Worm (Caenorhabditis elegans) whole organism, late embryonic: Measurements from ENCODE around the gene W04E12.4.
A peak's percentile ranks its signal among the peaks of the same experiment; 100 is the strongest.

Experiments used
- K02D7.2 ChIP-seq: sonication (generic microtip); optimal IDR thresholded peaks from 2 replicates; lab custom pipeline; 2017; ENCODE audit warnings: mild to moderate bottlenecking, missing genetic modification characterization, missing compliant biosample characterization
- ceh-18 ChIP-seq: sonication (generic microtip); optimal IDR thresholded peaks from 2 replicates; lab custom pipeline; 2016; ENCODE audit warnings: missing genetic modification characterization, missing compliant biosample characterization
- ceh-2 ChIP-seq: sonication (generic microtip); optimal IDR thresholded peaks from 2 replicates; lab custom pipeline; 2016; ENCODE audit warnings: missing genotype, missing genetic modification characterization, missing compliant biosample characterization
- ceh-22 ChIP-seq: sonication (generic microtip); optimal IDR thresholded peaks from 2 replicates; lab custom pipeline; 2017; ENCODE audit warnings: missing biosample characterization, missing genetic modification characterization
- ceh-48 ChIP-seq: sonication (generic microtip); optimal IDR thresholded peaks from 2 replicates; lab custom pipeline; 2016; ENCODE audit warnings: missing genetic modification characterization, inconsistent platforms, missing compliant biosample characterization
- che-1 ChIP-seq: sonication (generic microtip); optimal IDR thresholded peaks from 2 replicates; lab custom pipeline; 2016; ENCODE audit warnings: mild to moderate bottlenecking, missing genetic modification characterization, missing compliant biosample characterization
- elt-2 ChIP-seq: sonication (generic microtip); optimal IDR thresholded peaks from 2 replicates; lab custom pipeline; 2016; ENCODE audit warnings: missing genetic modification reagents, missing genetic modification characterization, missing compliant biosample characterization
- ets-4 ChIP-seq: sonication (generic microtip); optimal IDR thresholded peaks from 2 replicates; lab custom pipeline; 2016; ENCODE audit warnings: missing genetic modification characterization, missing compliant biosample characterization
- fkh-10 ChIP-seq: fragments of 150-350 bp; optimal IDR thresholded peaks from 2 replicates; lab custom pipeline; 2014; ENCODE audit warnings: missing biosample characterization, missing genetic modification reagents, missing genetic modification characterization
- hlh-15 ChIP-seq: sonication (generic microtip); optimal IDR thresholded peaks from 2 replicates; lab custom pipeline; 2016; ENCODE audit warnings: missing genetic modification characterization, missing compliant biosample characterization
- hlh-6 ChIP-seq: sonication (generic microtip); optimal IDR thresholded peaks from 2 replicates; lab custom pipeline; 2016; ENCODE audit warnings: missing genotype, missing genetic modification characterization, missing compliant biosample characterization
- lim-6 ChIP-seq: sonication (generic microtip); optimal IDR thresholded peaks from 2 replicates; lab custom pipeline; 2016; ENCODE audit warnings: missing genetic modification characterization, missing compliant biosample characterization
- nfya-1 ChIP-seq: sonication (generic microtip); optimal IDR thresholded peaks from 2 replicates; lab custom pipeline; 2017; ENCODE audit warnings: missing genetic modification characterization, mild to moderate bottlenecking, missing compliant biosample characterization, antibody characterized with exemption, moderate library complexity
- pax-1 ChIP-seq: fragments of 150-350 bp; optimal IDR thresholded peaks from 2 replicates; lab custom pipeline; 2014; ENCODE audit warnings: missing biosample characterization, missing genetic modification characterization
- rnt-1 ChIP-seq: sonication (generic microtip); optimal IDR thresholded peaks from 2 replicates; lab custom pipeline; 2016; ENCODE audit warnings: missing genetic modification characterization, missing compliant biosample characterization
- sox-4 ChIP-seq: sonication (generic microtip); optimal IDR thresholded peaks from 2 replicates; lab custom pipeline; 2017; ENCODE audit warnings: mild to moderate bottlenecking, missing genetic modification characterization, inconsistent platforms, missing compliant biosample characterization
- syd-9 ChIP-seq: sonication (generic microtip); optimal IDR thresholded peaks from 2 replicates; lab custom pipeline; 2016; ENCODE audit warnings: mild to moderate bottlenecking, missing genetic modification characterization, moderate library complexity, missing compliant biosample characterization
- unc-42 ChIP-seq: sonication (generic microtip); optimal IDR thresholded peaks from 2 replicates; lab custom pipeline; 2016; ENCODE audit warnings: missing genotype, missing genetic modification characterization, missing compliant biosample characterization
- unc-55 ChIP-seq: sonication (generic microtip); optimal IDR thresholded peaks from 2 replicates; lab custom pipeline; 2017; ENCODE audit warnings: missing biosample characterization, missing genetic modification reagents, missing genetic modification characterization
- unc-86 ChIP-seq: sonication (generic microtip); optimal IDR thresholded peaks from 2 replicates; lab custom pipeline; 2016; ENCODE audit warnings: missing genetic modification characterization, missing compliant biosample characterization
- zip-5 ChIP-seq: sonication (generic microtip); optimal IDR thresholded peaks from 2 replicates; lab custom pipeline; 2016; ENCODE audit warnings: missing genetic modification characterization, missing compliant biosample characterization

W04E12.4 gene

ce11 chrV:19783829-19784228 is 40.4 kb downstream of the W04E12.4 start, which contains the start of gene srt-45:
Gene srt-45, plus strand, starts transcription at chrV:19784129.
- TF ChIP-seq ceh-22 (tag; lab: Kevin White, UChicago) (no peak), fkh-10 (GFP tag; lab: Kevin White, UChicago) (no peak), ceh-48 (tag; lab: Kevin White, UChicago) (no peak), ceh-18 (tag; lab: Kevin White, UChicago) (no peak), che-1 (tag; lab: Kevin White, UChicago) (no peak), hlh-15 (tag; lab: Kevin White, UChicago) (no peak)

- TF ChIP-seq elt-2 (peak; percentile 55), K02D7.2 (no peak), sox-4 (no peak)
Observed at ce11 chrV:19788360-19788759, 45.0 kb downstream of the W04E12.4 start, which contains the start of gene clec-258. Gene clec-258, plus strand, starts transcription at chrV:19788440.

ce11 chrV:19790248-19790647 is 46.8 kb downstream of the W04E12.4 start:
- no peak for TF ChIP-seq unc-86 (tag; lab: Kevin White, UChicago)

- no peak for TF ChIP-seq unc-55
- TF ChIP-seq ets-4 (tag; lab: Kevin White, UChicago): no peak
- TF ChIP-seq che-1 (tag; lab: Kevin White, UChicago): no peak
- no peak for TF ChIP-seq lim-6 (tag; lab: Kevin White, UChicago)
- TF ChIP-seq pax-1 (tag; lab: Kevin White, UChicago): no peak
- TF ChIP-seq unc-42 (tag; lab: Kevin White, UChicago): no peak
- no peak for TF ChIP-seq syd-9 (tag; lab: Kevin White, UChicago)
- TF ChIP-seq hlh-6: no peak
- TF ChIP-seq rnt-1 (tag; lab: Kevin White, UChicago): no peak
- no peak for TF ChIP-seq ceh-2 (tag; lab: Kevin White, UChicago)
- TF ChIP-seq elt-2: no peak
- TF ChIP-seq nfya-1 (tag; lab: Kevin White, UChicago): no peak
- TF ChIP-seq zip-5: no peak
Observed at ce11 chrV:19794931-19795330, 51.5 kb downstream of the W04E12.4 start, which contains the start of gene M162.7. Gene M162.7, minus strand, starts transcription at chrV:19795031.
